Fruit fly (Drosophila melanogaster) Kc167 (cell line): Measurements from ENCODE around the gene CG9920.

Experiments
- Myc ChIP-seq: fragments of >200 bp; optimal IDR thresholded peaks from 2 replicates; lab custom pipeline; 2017; ENCODE audit warnings: missing external identifiers
- Sin3A ChIP-seq: fragments of >200 bp; optimal IDR thresholded peaks from 2 replicates; lab custom pipeline; 2018; ENCODE audit warnings: missing external identifiers
- h ChIP-seq: fragments of >200 bp; optimal IDR thresholded peaks from 3 replicates; lab custom pipeline; 2018; ENCODE audit warnings: missing external identifiers
- insv ChIP-seq: fragments of >200 bp; optimal IDR thresholded peaks from 3 replicates; lab custom pipeline; 2018; ENCODE audit warnings: missing external identifiers
- psq ChIP-seq: fragments of >200 bp; optimal IDR thresholded peaks from 2 replicates; lab custom pipeline; 2017; ENCODE audit warnings: missing external identifiers
- ttk ChIP-seq: sonication (Bioruptor generic); optimal IDR thresholded peaks from 2 replicates; lab custom pipeline; 2017; ENCODE audit warnings: missing external identifiers

Gene CG9920

DNA sequence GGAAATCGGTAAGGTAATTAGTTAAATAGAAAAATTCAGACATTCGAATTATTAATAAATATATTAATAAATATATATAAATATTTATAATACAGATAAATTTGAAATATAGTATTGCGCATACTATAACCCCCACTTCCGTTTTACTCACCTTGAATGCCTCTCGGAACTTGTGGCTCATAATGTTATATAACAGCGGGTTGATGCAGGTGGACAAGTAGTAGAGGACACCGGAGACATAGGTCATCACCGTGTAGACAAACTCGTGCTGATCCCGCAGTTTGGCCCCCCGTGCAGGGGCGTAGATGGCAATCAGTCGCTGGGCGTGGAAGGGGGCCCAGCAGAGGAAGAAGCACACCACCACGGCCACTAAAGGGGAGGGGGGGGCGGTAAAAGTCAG is 3.1 kb upstream of the CG9920 start:
- no peak for TF ChIP-seq ttk
- no peak for TF ChIP-seq psq (lab: Kevin White, UChicago)
- no peak for TF ChIP-seq Myc (lab: Kevin White, UChicago)
- no peak for TF ChIP-seq Sin3A (lab: Kevin White, UChicago)

DNA sequence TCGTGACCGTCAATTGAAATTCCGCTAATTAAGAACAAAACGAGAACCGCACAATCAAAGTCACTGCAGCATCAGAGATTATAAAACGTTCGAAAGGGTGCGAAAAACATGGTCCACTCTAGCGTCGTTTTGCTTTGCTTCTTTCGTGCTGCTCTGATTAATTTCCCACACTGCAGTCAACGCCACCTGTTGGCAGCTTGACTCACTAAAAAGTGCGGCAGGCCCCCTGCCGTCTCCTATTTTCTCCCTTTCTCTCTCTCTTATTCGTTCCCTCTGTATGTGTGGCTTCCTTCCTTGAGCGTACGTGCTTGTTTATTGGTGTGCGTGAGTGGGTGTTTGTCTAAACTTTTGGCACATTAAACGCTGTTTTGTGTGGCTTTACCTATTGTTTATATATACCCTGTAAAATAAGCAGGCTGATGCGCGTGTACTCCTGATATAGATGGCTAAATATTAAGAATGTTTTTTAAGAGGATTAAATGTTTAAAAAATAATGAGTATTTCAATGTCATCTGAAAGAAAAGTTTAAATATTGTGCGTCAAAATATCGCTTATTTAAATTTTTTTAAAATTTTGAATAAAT is 738 bp upstream of the CG9920 start:
- TF ChIP-seq insv (lab: Kevin White, UChicago) (no peak), h (lab: Kevin White, UChicago) (no peak)

DNA sequence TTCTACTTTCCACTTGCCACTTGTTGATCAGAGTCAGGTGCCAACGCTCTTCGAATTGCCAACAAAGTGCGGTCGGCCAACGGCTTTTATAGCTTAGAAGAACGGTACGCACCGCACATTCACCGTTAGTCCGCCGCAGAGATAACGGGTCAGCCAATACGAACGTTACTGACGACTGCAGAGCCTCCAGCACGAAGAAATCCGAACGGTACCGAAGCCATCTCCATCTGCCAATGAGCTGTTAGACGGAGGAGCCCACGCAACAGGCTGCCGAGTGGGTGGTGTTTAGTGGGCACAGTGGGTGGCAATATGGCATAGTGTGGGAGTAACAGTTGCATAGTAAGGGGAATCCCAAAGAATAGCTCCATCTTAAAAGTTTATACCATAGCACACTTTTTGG is 1.1 kb downstream of the CG9920 start, which contains the start of gene CCHa1:
CCHa1 (minus strand) TSS at position 44 of the 400 bp plus-strand sequence.
- TF ChIP-seq Myc (lab: Kevin White, UChicago) (no peak), h (lab: Kevin White, UChicago) (no peak)

DNA sequence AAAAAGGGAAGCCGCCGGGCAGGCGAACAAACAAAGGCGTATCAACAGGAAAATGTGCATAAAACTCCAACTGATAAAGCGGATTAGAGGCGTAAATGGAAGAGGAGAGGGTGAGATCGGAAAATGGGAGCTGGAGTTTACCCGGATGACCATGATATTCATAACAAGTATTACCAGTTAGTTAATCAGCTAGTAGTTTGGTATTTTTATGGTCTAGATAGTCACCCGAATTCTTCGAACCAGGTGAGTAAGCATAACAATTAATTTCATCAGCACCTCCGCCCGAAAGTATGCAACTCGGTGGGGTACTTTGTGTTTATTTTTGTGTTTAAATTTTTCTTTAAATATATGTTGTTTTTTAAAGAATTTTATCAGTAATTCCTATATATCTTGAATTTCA is 2.0 kb downstream of the CG9920 start:
- TF ChIP-seq Myc (lab: Kevin White, UChicago) (no peak), ttk (no peak), psq (lab: Kevin White, UChicago) (no peak), insv (lab: Kevin White, UChicago) (no peak), Sin3A (lab: Kevin White, UChicago) (no peak), h (lab: Kevin White, UChicago) (no peak)

DNA sequence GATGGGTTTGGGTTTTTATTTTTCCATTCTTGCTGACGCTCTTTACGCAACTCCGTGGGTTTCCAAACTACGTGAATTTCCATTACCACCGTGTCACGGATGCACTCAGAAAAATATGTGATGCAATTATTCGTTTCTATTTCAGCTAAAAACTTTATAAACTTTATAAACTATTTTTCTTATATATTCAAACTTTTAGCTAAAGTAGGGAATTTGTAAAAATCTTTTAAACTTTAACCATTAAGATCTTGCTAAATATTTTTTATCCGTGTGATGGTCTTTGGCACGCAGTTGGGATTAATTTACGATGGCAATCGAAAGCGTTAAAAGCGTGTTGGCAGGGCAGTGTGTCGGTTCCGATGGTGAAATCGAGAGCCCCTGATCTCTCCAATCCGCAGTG is 2.5 kb downstream of the CG9920 start:
- TF ChIP-seq ttk (no peak), insv (lab: Kevin White, UChicago) (no peak), Myc (lab: Kevin White, UChicago) (no peak), Sin3A (lab: Kevin White, UChicago) (no peak), h (lab: Kevin White, UChicago) (no peak), psq (lab: Kevin White, UChicago) (no peak)

DNA sequence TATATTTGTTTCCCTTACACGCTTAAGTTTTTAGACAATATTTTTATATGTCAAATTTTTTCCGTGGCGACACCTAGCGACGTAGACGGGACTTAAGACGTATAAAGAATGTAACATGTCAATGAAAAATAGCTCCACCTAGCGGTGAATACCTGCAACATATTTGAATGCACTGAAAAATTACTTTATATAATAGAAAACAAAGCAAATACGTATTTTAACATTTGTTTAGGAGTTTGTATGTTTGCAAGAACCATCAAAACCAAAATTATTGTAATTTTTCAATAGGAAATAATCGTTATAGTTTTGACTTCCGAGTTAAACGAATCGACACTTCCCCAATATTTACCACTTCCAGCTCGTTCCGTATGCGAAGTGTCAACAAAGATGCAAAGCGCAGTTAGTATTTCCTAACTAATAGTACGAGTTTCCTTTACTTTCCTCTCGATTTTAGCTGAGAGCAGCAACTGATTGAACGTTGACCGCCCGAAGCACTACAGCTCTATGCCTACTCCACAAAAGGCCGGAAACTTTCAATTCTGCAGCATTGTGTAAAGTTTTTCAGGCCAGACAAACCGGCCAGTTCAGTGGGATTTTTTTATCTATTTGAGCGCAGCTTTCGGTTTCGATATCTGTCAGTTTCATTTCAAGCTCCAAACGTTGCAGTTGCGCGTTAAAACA is 8.9 kb downstream of the CG9920 start, which contains the start of gene Npc2b:
Npc2b (plus strand) TSS at position 631 of the 681 bp plus-strand sequence.
- TF ChIP-seq h (lab: Kevin White, UChicago) (no peak), psq (lab: Kevin White, UChicago) (no peak), ttk (no peak), Sin3A (lab: Kevin White, UChicago) (no peak), insv (lab: Kevin White, UChicago) (no peak), Myc (lab: Kevin White, UChicago) (no peak)

DNA sequence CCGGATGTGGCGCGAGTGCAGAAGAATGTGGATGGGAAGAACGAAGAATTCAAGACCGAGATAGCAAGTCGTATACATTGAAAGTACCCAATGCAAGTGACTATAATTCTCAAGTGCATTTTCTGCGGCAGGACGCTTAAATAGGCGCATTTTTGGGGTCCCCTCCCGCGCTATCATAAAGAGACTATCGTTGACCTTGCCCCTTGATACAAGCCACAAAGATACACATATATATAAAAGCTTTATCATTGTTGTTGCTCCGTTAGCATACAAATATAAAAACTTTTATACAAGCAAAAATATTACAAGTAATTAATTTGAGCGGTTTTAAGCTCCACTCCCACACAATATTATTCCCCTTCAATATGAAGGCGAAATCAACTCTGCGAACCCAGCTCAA is 9.7 kb downstream of the CG9920 start:
- no peak for TF ChIP-seq psq (lab: Kevin White, UChicago)
- no peak for TF ChIP-seq ttk
- no peak for TF ChIP-seq h (lab: Kevin White, UChicago)
- TF ChIP-seq Myc (lab: Kevin White, UChicago) = no peak
- TF ChIP-seq Sin3A (lab: Kevin White, UChicago) = no peak

DNA sequence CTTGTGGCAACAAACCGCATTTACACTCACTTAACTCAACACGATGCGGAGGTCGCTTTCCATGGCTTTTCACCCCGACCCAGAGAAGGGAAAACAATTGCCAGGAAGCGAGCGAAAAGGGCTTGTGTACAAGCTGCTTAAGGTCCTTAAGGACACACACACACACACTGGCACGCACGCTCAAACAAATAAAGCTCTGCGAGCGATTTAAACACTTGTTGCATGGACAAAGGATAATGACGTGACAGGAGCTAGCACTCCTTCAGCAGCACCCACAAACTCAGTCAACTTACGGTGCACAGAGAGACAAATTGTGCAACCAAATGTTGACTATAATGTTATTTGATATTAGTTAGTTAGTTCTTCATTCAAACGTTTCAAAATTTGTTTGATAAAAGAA is 12.3 kb downstream of the CG9920 start:
- TF ChIP-seq insv (lab: Kevin White, UChicago) = no peak
- TF ChIP-seq Sin3A (lab: Kevin White, UChicago) = no peak
- no peak for TF ChIP-seq h (lab: Kevin White, UChicago)
- no peak for TF ChIP-seq psq (lab: Kevin White, UChicago)
- TF ChIP-seq ttk = no peak
- TF ChIP-seq Myc (lab: Kevin White, UChicago) = no peak

DNA sequence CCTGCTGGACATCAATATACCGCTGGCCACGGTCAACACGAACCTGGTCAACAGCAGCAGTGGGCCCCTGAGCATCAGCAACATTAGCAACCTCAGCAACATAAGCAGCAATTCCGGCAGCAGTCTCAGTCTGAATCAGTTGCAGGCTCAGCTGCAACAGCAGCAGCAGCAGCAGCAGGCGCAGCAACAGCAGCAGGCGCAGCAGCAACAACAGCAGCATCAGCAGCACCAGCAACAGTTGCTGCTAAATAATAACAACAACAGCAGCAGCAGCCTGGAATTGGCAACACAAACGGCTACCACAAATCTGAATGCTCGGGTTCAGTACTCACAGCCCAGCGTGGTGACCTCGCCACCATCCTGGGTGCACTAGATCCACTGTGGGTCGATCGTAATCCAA is 16.4 kb downstream of the CG9920 start:
- TF ChIP-seq psq (lab: Kevin White, UChicago) (no peak), h (lab: Kevin White, UChicago) (no peak), Sin3A (lab: Kevin White, UChicago) (no peak), ttk (no peak), insv (lab: Kevin White, UChicago) (no peak), Myc (lab: Kevin White, UChicago) (no peak)

DNA sequence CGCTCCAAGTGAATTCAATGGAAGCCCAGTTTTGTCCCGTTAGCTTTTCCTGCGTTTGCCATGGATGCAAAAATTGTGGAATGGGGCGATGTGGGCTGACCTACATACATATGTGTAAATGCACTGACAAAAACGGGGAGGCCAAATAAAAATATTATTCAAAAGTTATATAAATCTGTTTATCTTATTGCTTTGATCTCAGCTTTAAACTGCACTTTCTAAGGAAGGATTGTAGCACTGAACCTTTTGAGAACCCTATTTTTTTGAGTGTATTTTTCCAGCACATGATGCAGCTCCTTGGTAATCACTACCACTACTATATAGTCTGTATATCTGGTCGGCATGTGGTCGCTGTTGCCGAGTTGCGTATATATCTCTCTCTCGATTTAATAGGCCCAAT is 20.9 kb downstream of the CG9920 start:
- TF ChIP-seq insv (lab: Kevin White, UChicago) (no peak), h (lab: Kevin White, UChicago) (no peak), ttk (no peak), Myc (lab: Kevin White, UChicago) (no peak), Sin3A (lab: Kevin White, UChicago) (no peak), psq (lab: Kevin White, UChicago) (no peak)

DNA sequence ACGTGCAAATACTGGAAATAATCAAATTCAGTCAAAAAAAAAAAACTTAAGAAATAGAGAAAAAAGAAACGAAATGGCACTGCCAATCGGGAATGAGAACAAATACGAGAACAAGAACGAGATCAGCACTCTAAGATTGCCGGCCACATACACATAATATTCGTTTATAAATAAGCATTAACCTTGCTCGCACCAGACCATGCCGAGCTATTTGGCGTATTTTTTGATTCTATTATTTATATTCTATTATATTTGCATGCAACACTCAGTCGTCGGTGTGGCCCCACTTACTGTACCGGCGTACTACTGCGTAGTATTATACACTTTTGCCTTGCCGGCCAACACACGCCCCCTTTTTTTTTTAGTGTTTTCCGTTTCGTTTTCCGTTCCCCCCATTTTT is 27.2 kb downstream of the CG9920 start:
- TF ChIP-seq h (lab: Kevin White, UChicago) (no peak), ttk (no peak), psq (lab: Kevin White, UChicago) (no peak), Sin3A (lab: Kevin White, UChicago) (no peak), insv (lab: Kevin White, UChicago) (no peak), Myc (lab: Kevin White, UChicago) (no peak)

DNA sequence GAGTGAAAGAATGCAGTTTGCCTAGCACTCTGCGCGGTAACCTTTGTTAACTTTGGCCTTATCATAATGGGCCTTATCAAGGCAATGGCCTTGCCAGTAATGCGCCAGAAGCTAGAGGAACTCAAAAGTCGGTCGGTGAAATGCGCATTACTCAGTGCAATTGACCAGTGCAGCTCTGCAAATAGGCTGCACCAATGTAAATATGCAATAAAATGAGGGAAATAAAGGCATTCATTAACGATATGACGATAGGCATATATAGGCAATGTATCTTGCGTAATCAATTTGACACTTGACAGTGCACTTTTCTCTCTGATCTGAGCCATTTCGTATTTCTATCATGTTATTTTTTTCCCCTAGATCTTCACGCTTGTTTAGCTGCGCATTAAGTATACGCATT is 27.8 kb downstream of the CG9920 start:
- TF ChIP-seq h (lab: Kevin White, UChicago) = no peak
- no peak for TF ChIP-seq ttk
- no peak for TF ChIP-seq insv (lab: Kevin White, UChicago)
- no peak for TF ChIP-seq Sin3A (lab: Kevin White, UChicago)
- TF ChIP-seq Myc (lab: Kevin White, UChicago) = no peak
- no peak for TF ChIP-seq psq (lab: Kevin White, UChicago)
